Worm (Caenorhabditis elegans) whole organism, L2 larva: ENCODE data around the gene ntl-9.

Experiments
- lin-39 ChIP-seq: fragments of 150-350 bp; optimal IDR thresholded peaks from 2 replicates; lab custom pipeline; 2014; ENCODE audit warnings: missing biosample characterization, missing genetic modification reagents, missing genetic modification characterization
- nhr-237 ChIP-seq: fragments of 150-350 bp; optimal IDR thresholded peaks from 2 replicates; lab custom pipeline; 2014; ENCODE audit warnings: missing biosample characterization, missing genetic modification characterization
- ztf-11 ChIP-seq: sonication (generic microtip); optimal IDR thresholded peaks from 2 replicates; lab custom pipeline; 2017; ENCODE audit warnings: missing biosample characterization, missing genetic modification characterization

ce11 chrIII:4903784-4904183, 40.5 kb upstream of the ntl-9 start, which contains the start of gene kbp-2:
- TF ChIP-seq nhr-237 (tag; lab: Kevin White, UChicago) (no peak), ztf-11 (tag; lab: Kevin White, UChicago) (no peak), lin-39 (tag; lab: Kevin White, UChicago) (no peak)
